Worm (Caenorhabditis elegans) whole organism, L1 larva: ENCODE results near the gene ZK1248.4.

ENCODE experiments used
- ceh-82 ChIP-seq, 3 experiments: fragments of 150-350 bp in 1 of 3; sonication (generic microtip) in 2 of 3; optimal IDR thresholded peaks; 2 replicates each; lab custom pipeline; 2014 to 2017; ENCODE audit warnings: missing biosample characterization in 3 of 3, missing genetic modification characterization in 3 of 3
- fos-1 ChIP-seq: fragments of 150-350 bp; optimal IDR thresholded peaks from 2 replicates; lab custom pipeline; 2014; ENCODE audit warnings: missing biosample characterization, missing genetic modification characterization
- lin-15B ChIP-seq: fragments of 150-350 bp; sonication (generic microtip); optimal IDR thresholded peaks from 3 replicates; lab custom pipeline; 2014; ENCODE audit warnings: missing biosample characterization, missing genetic modification characterization
- lir-3 ChIP-seq: sonication (generic microtip); optimal IDR thresholded peaks from 2 replicates; lab custom pipeline; 2016; ENCODE audit warnings: mild to moderate bottlenecking, missing genetic modification characterization, moderate library complexity, missing compliant biosample characterization; ENCODE audit not compliant: poor library complexity
- lsy-2 ChIP-seq, 2 experiments: fragments of 150-350 bp; optimal IDR thresholded peaks; 2 replicates each; lab custom pipeline; 2014; ENCODE audit warnings: missing biosample characterization in 2 of 2, missing genetic modification characterization in 2 of 2
- nhr-11 ChIP-seq: fragments of 150-350 bp; optimal IDR thresholded peaks from 2 replicates; lab custom pipeline; 2014; ENCODE audit warnings: missing biosample characterization, missing genetic modification characterization
- nhr-237 ChIP-seq: fragments of 150-350 bp; optimal IDR thresholded peaks from 2 replicates; lab custom pipeline; 2014; ENCODE audit warnings: missing biosample characterization, missing genetic modification characterization
- nhr-28 ChIP-seq: fragments of 150-350 bp; optimal IDR thresholded peaks from 2 replicates; lab custom pipeline; 2014; ENCODE audit warnings: missing biosample characterization, missing genetic modification characterization
- nhr-77 ChIP-seq: fragments of 150-350 bp; optimal IDR thresholded peaks from 2 replicates; lab custom pipeline; 2014; ENCODE audit warnings: missing biosample characterization, missing genetic modification characterization
- pqm-1 ChIP-seq: sonication (generic microtip); optimal IDR thresholded peaks from 3 replicates; lab custom pipeline; 2017; ENCODE audit warnings: missing biosample characterization, missing genetic modification characterization
- snpc-4 ChIP-seq: fragments of 150-350 bp; optimal IDR thresholded peaks from 2 replicates; lab custom pipeline; 2014; ENCODE audit warnings: missing biosample characterization, missing genetic modification characterization
- snu-23 ChIP-seq: sonication (generic microtip); optimal IDR thresholded peaks from 2 replicates; lab custom pipeline; 2016; ENCODE audit warnings: missing genetic modification characterization, missing compliant biosample characterization
- ztf-4 ChIP-seq: fragments of 150-350 bp; optimal IDR thresholded peaks from 2 replicates; lab custom pipeline; 2014; ENCODE audit warnings: missing biosample characterization, missing genetic modification characterization

- TF ChIP-seq snpc-4 (tag; lab: Kevin White, UChicago) (no peak), pqm-1 (no peak), nhr-77 (tag; lab: Kevin White, UChicago) (no peak), lir-3 (tag; lab: Kevin White, UChicago) (no peak), nhr-11 (tag; lab: Kevin White, UChicago) (no peak), lin-15B (tag; lab: Kevin White, UChicago) (no peak), ztf-4 (tag; lab: Kevin White, UChicago) (no peak), lsy-2 (tag; optimal IDR thresholded peaks at IDR 0.05; lab: Kevin White, UChicago) (no peak), ceh-82 (tag; optimal IDR thresholded peaks at IDR 0.05; lab: Kevin White, UChicago) (no peak), nhr-237 (tag; lab: Kevin White, UChicago) (no peak), fos-1 (tag; lab: Kevin White, UChicago) (no peak), snu-23 (GFP tag; lab: Kevin White, UChicago) (no peak), nhr-28 (tag; lab: Kevin White, UChicago) (no peak)
Observed at ce11 chrII:5846181-5846580, 27.8 kb downstream of the ZK1248.4 start.
